Worm (Caenorhabditis elegans): ENCODE data around the gene Y47D3B.12.

The Y47D3B.12 gene

ce11 chrIII:11427548-11428152, 24.8 kb downstream of the Y47D3B.12 start (continued):
- TF ChIP-seq lin-15B (tag; optimal IDR thresholded peaks at IDR 0.05) (no peak), hif-1 (tag; optimal IDR thresholded peaks at IDR 0.05) (no peak), dmd-9 (GFP tag; IDR thresholded peaks at IDR 0.05) (no peak), ctbp-1 (GFP tag; IDR thresholded peaks at IDR 0.05) (no peak), unc-62 (GFP tag; optimal IDR thresholded peaks at IDR 0.05 in 1 of 2) (no peak), unc-62 (tag; optimal IDR thresholded peaks at IDR 0.05) (no peak), nhr-102 (tag; optimal IDR thresholded peaks at IDR 0.05) (no peak)

ce11 chrIII:11434864-11435263, 32.0 kb downstream of the Y47D3B.12 start:
- 0 out of 2 replicates have a peak, but pooled peaks have one; percentile 32 for TF ChIP-seq egl-43 (GFP tag; IDR thresholded peaks at IDR 0.05)
- 0 out of 2 replicates have a peak, but pooled peaks have one; percentile 37 for TF ChIP-seq zfp-3 (GFP tag; conservative IDR thresholded peaks at IDR 0.05)
- 0 out of 2 replicates have a peak, but pooled peaks have one; percentile 75 for TF ChIP-seq saeg-2 (GFP tag; IDR thresholded peaks at IDR 0.05)
- 0 out of 2 replicates have a peak, but pooled peaks have one; percentile 8 for TF ChIP-seq lin-1 (GFP tag; IDR thresholded peaks at IDR 0.05)

ce11 chrIII:11442556-11442955, 39.7 kb downstream of the Y47D3B.12 start, which contains the start of gene sbp-1:
sbp-1 (minus strand) TSS chrIII:11442566.
- TF ChIP-seq mes-2 (tag; optimal IDR thresholded peaks at IDR 0.05; ENCODE audit: poor library complexity, severe bottlenecking) (no peak), ces-1 (GFP tag; optimal IDR thresholded peaks at IDR 0.05) (no peak), lin-15B (tag; optimal IDR thresholded peaks at IDR 0.05) (no peak), daf-16 (GFP tag; optimal IDR thresholded peaks at IDR 0.05) (no peak), daf-16 (tag; optimal IDR thresholded peaks at IDR 0.05) (peak; percentile 10), hlh-11 (tag; optimal IDR thresholded peaks at IDR 0.05) (peak; percentile 0), nhr-41 (GFP tag; IDR thresholded peaks at IDR 0.05) (no peak), lin-38 (GFP tag; IDR thresholded peaks at IDR 0.05) (peak; percentile 56), fkh-10 (GFP tag; optimal IDR thresholded peaks at IDR 0.05) (no peak), dve-1 (tag; optimal IDR thresholded peaks at IDR 0.05; ENCODE audit: insufficient read depth) (peak; percentile 19), nhr-28 (tag; optimal IDR thresholded peaks at IDR 0.05) (peak; percentile 56), pqm-1 (tag; optimal IDR thresholded peaks at IDR 0.05) (peak; percentile 77)

- TF ChIP-seq tag-97 (GFP tag; IDR thresholded peaks at IDR 0.05) (no peak), ces-1 (GFP tag; optimal IDR thresholded peaks at IDR 0.05) (no peak), arid-1 (GFP tag; conservative IDR thresholded peaks at IDR 0.05) (no peak), aha-1 (tag) (peak; percentile 62), Y75B8A.6 (GFP tag; IDR thresholded peaks at IDR 0.05) (no peak), daf-16 (GFP tag; optimal IDR thresholded peaks at IDR 0.05) (no peak), daf-16 (tag; optimal IDR thresholded peaks at IDR 0.05) (peak; percentile 64), nhr-6 (tag; optimal IDR thresholded peaks at IDR 0.05) (no peak), pha-4 (GFP tag; IDR thresholded peaks at IDR 0.05) (no peak), pha-4 (tag; optimal IDR thresholded peaks at IDR 0.05) (no peak), nhr-28 (tag; optimal IDR thresholded peaks at IDR 0.05) (peak; percentile 2), ceh-44 (GFP tag; IDR thresholded peaks at IDR 0.05) (no peak), F37D6.2 (tag; optimal IDR thresholded peaks at IDR 0.05) (no peak), hlh-11 (tag; optimal IDR thresholded peaks at IDR 0.05) (peak; percentile 6), lin-29 (GFP tag; IDR thresholded peaks at IDR 0.05) (no peak), lin-39 (tag; optimal IDR thresholded peaks at IDR 0.05) (no peak), egl-27 (tag; optimal IDR thresholded peaks at IDR 0.05) (no peak)
These were observed 40.7 kb downstream of the Y47D3B.12 start for ce11 chrIII:11443408-11443994.

Data from whole organism, L4 larva.